Fruit fly (Drosophila melanogaster) whole organism, embryonic: ENCODE data around the gene CG9471.

Experiments used
- Bdp1 ChIP-seq: fragments of 200-800 bp; sonication (Bioruptor generic); optimal IDR thresholded peaks from 3 replicates; lab custom pipeline; 2016; ENCODE audit warnings: missing biosample characterization, missing genetic modification characterization
- Bgb ChIP-seq: fragments of 200-800 bp; sonication (Bioruptor generic); IDR thresholded peaks from 2 replicates; pipeline ENCODE4 v1.3.6; 2022; ENCODE audit warnings: missing biosample characterization, missing genetic modification characterization; ENCODE audit not compliant: partially characterized antibody
- Blimp-1 ChIP-seq: fragments of 200-800 bp; sonication (Bioruptor generic); optimal IDR thresholded peaks from 3 replicates; lab custom pipeline; 2018; ENCODE audit warnings: missing biosample characterization, missing genetic modification characterization, mild to moderate bottlenecking, moderate library complexity, missing genetic modification reagents
- CG10209 ChIP-seq: fragments of 200-800 bp; sonication (Bioruptor generic); optimal IDR thresholded peaks from 3 replicates; lab custom pipeline; 2017; ENCODE audit warnings: missing biosample characterization, mild to moderate bottlenecking, missing genetic modification characterization, missing genetic modification reagents
- CG10267 ChIP-seq: fragments of 200-800 bp; sonication (Bioruptor generic); optimal IDR thresholded peaks from 2 replicates; lab custom pipeline; 2018; ENCODE audit warnings: missing biosample characterization, mild to moderate bottlenecking, missing genetic modification characterization, moderate library complexity
- CG13624 ChIP-seq: fragments of 200-800 bp; sonication (Bioruptor generic); optimal IDR thresholded peaks from 2 replicates; lab custom pipeline; 2016; ENCODE audit warnings: missing biosample characterization, missing genetic modification characterization
- CG13775 ChIP-seq: fragments of 200-800 bp; sonication (Bioruptor generic); optimal IDR thresholded peaks from 3 replicates; lab custom pipeline; 2017; ENCODE audit warnings: missing biosample characterization, mild to moderate bottlenecking, missing genetic modification characterization
- CG15479 ChIP-seq: fragments of 200-800 bp; sonication (Bioruptor generic); optimal IDR thresholded peaks from 3 replicates; lab custom pipeline; 2019; ENCODE audit warnings: missing biosample characterization, mild to moderate bottlenecking, missing genetic modification characterization, moderate library complexity
- CG15696 ChIP-seq: fragments of 200-800 bp; sonication (Bioruptor generic); optimal IDR thresholded peaks from 2 replicates; lab custom pipeline; 2019; ENCODE audit warnings: missing biosample characterization, mild to moderate bottlenecking, missing genetic modification characterization, moderate library complexity
- CG16813 ChIP-seq: fragments of 200-800 bp; sonication (Bioruptor generic); IDR thresholded peaks from 3 replicates; pipeline ENCODE4 v1.3.6; 2022; ENCODE audit warnings: missing biosample characterization, missing genetic modification characterization; ENCODE audit not compliant: partially characterized antibody
- CG16863 ChIP-seq: fragments of 200-800 bp; sonication (Bioruptor generic); optimal IDR thresholded peaks from 3 replicates; lab custom pipeline; 2016; ENCODE audit warnings: missing biosample characterization, missing genetic modification characterization
- CG1792 ChIP-seq: fragments of 200-800 bp; sonication (Bioruptor generic); optimal IDR thresholded peaks from 2 replicates; lab custom pipeline; 2016; ENCODE audit warnings: missing biosample characterization, missing genetic modification characterization
- CG31441 ChIP-seq: fragments of 200-800 bp; sonication (Bioruptor generic); IDR thresholded peaks from 2 replicates; pipeline ENCODE4 v1.3.6; 2022; ENCODE audit warnings: missing biosample characterization, missing genetic modification characterization
- CG32772 ChIP-seq: fragments of 200-800 bp; sonication (Bioruptor generic); IDR thresholded peaks from 2 replicates; pipeline ENCODE4 v1.3.6; 2022; ENCODE audit warnings: missing biosample characterization, missing genetic modification characterization
- CG3407 ChIP-seq: fragments of 200-800 bp; sonication (Bioruptor generic); optimal IDR thresholded peaks from 2 replicates; lab custom pipeline; 2018; ENCODE audit warnings: missing biosample characterization, mild to moderate bottlenecking, missing genetic modification characterization
- CG34376 ChIP-seq: fragments of 200-800 bp; sonication (Bioruptor generic); optimal IDR thresholded peaks from 2 replicates; lab custom pipeline; 2018; ENCODE audit warnings: missing biosample characterization, mild to moderate bottlenecking, missing genetic modification characterization
- CG34422 ChIP-seq: fragments of 200-800 bp; sonication (Bioruptor generic); IDR thresholded peaks from 3 replicates; pipeline ENCODE4 v1.3.6; 2022; ENCODE audit warnings: missing biosample characterization, missing genetic modification characterization
- CG6791 ChIP-seq: fragments of 200-800 bp; sonication (Bioruptor generic); IDR thresholded peaks from 3 replicates; pipeline ENCODE4 v1.3.6; 2022; ENCODE audit warnings: missing biosample characterization, missing genetic modification characterization; ENCODE audit not compliant: partially characterized antibody
- CG7786 ChIP-seq: fragments of 200-800 bp; sonication (Bioruptor generic); optimal IDR thresholded peaks from 2 replicates; lab custom pipeline; 2016; ENCODE audit warnings: missing biosample characterization, missing genetic modification characterization
- CG7963 ChIP-seq: fragments of 200-800 bp; sonication (Bioruptor generic); IDR thresholded peaks from 3 replicates; pipeline ENCODE4 v1.3.6; 2022; ENCODE audit warnings: missing biosample characterization, missing genetic modification characterization; ENCODE audit not compliant: partially characterized antibody
- CG8478 ChIP-seq: fragments of >200 bp; optimal IDR thresholded peaks from 2 replicates; lab custom pipeline; 2018
- CG9797 ChIP-seq: fragments of 200-800 bp; sonication (Bioruptor generic); optimal IDR thresholded peaks from 3 replicates; lab custom pipeline; 2018; ENCODE audit warnings: missing biosample characterization, mild to moderate bottlenecking, missing genetic modification characterization
- CG9932 ChIP-seq: fragments of 200-800 bp; sonication (Bioruptor generic); IDR thresholded peaks from 2 replicates; pipeline ENCODE4 v1.3.6; 2022; ENCODE audit warnings: missing biosample characterization, missing genetic modification characterization
- Dll ChIP-seq: fragments of 200-800 bp; sonication (Bioruptor generic); IDR thresholded peaks from 4 replicates; pipeline ENCODE4 v1.3.6; 2022; ENCODE audit warnings: missing biosample characterization, missing genetic modification characterization; ENCODE audit not compliant: partially characterized antibody
- Eip74EF ChIP-seq, 2 experiments: fragments of 200-800 bp in 1 of 2; fragments of >200 bp in 1 of 2; sonication (Bioruptor generic) in 1 of 2; optimal IDR thresholded peaks; 2 replicates each; lab custom pipeline; 2017 to 2019; ENCODE audit warnings: missing biosample characterization in 2 of 2, missing genetic modification characterization in 2 of 2, mild to moderate bottlenecking in 1 of 2, moderate library complexity in 1 of 2
- Fer3 ChIP-seq: fragments of 200-800 bp; sonication (Bioruptor generic); optimal IDR thresholded peaks from 2 replicates; lab custom pipeline; 2018; ENCODE audit warnings: missing biosample characterization, mild to moderate bottlenecking, missing genetic modification characterization, moderate library complexity
- HmgZ ChIP-seq: fragments of 200-800 bp; sonication (Bioruptor generic); optimal IDR thresholded peaks from 2 replicates; lab custom pipeline; 2018; ENCODE audit warnings: missing biosample characterization, mild to moderate bottlenecking, missing genetic modification characterization
- Hmr ChIP-seq: fragments of 200-800 bp; sonication (Bioruptor generic); optimal IDR thresholded peaks from 3 replicates; lab custom pipeline; 2017; ENCODE audit warnings: mild to moderate bottlenecking, missing biosample characterization, missing genetic modification reagents, missing genetic modification characterization
- Lhr ChIP-seq: fragments of 200-800 bp; sonication (Bioruptor generic); optimal IDR thresholded peaks from 3 replicates; lab custom pipeline; 2017; ENCODE audit warnings: mild to moderate bottlenecking, missing biosample characterization, missing genetic modification reagents, missing genetic modification characterization
- Ptx1 ChIP-seq: fragments of 200-800 bp; sonication (Bioruptor generic); IDR thresholded peaks from 2 replicates; pipeline ENCODE4 v1.3.6; 2022; ENCODE audit warnings: missing biosample characterization, missing genetic modification characterization
- Scr ChIP-seq: fragments of 200-800 bp; sonication (Bioruptor generic); IDR thresholded peaks from 2 replicates; pipeline ENCODE4 v1.3.6; 2022; ENCODE audit warnings: missing biosample characterization, missing genetic modification characterization; ENCODE audit not compliant: partially characterized antibody
- YL-1 ChIP-seq: fragments of 200-800 bp; sonication (Bioruptor generic); optimal IDR thresholded peaks from 3 replicates; lab custom pipeline; 2017; ENCODE audit warnings: missing biosample characterization, mild to moderate bottlenecking, missing genetic modification characterization
- cg ChIP-seq: fragments of 200-800 bp; sonication (Bioruptor generic); optimal IDR thresholded peaks from 3 replicates; lab custom pipeline; 2019; ENCODE audit warnings: missing biosample characterization, mild to moderate bottlenecking, missing genetic modification characterization, moderate library complexity
- danr ChIP-seq: fragments of 200-800 bp; sonication (Bioruptor generic); IDR thresholded peaks from 2 replicates; pipeline ENCODE4 v1.3.6; 2022; ENCODE audit warnings: missing biosample characterization, missing genetic modification characterization
- dimm ChIP-seq: fragments of 200-800 bp; sonication (Bioruptor generic); IDR thresholded peaks from 2 replicates; pipeline ENCODE4 v1.3.6; 2022; ENCODE audit warnings: missing biosample characterization, missing genetic modification characterization
- dpn ChIP-seq, 2 experiments: fragments of 200-800 bp; sonication (Bioruptor generic); optimal IDR thresholded peaks; 3 replicates each; lab custom pipeline; 2016; ENCODE audit warnings: missing biosample characterization in 2 of 2, missing genetic modification characterization in 2 of 2
- hbn ChIP-seq: fragments of 200-800 bp; sonication (Bioruptor generic); IDR thresholded peaks from 2 replicates; pipeline ENCODE4 v1.3.6; 2022; ENCODE audit warnings: missing biosample characterization, missing genetic modification characterization; ENCODE audit not compliant: partially characterized antibody
- hkb ChIP-seq, 2 experiments: fragments of 200-800 bp in 1 of 2; fragments of >200 bp in 1 of 2; sonication (Bioruptor generic) in 1 of 2; IDR thresholded peaks in 1 of 2; optimal IDR thresholded peaks in 1 of 2; 2 replicates each; pipeline versions ENCODE4 v1.3.6 to Lab custom; 2017 to 2022; ENCODE audit warnings: missing biosample characterization in 1 of 2, missing genetic modification characterization in 1 of 2
- nerfin-2 ChIP-seq: fragments of 200-800 bp; sonication (Bioruptor generic); IDR thresholded peaks from 2 replicates; pipeline ENCODE4 v1.3.6; 2022; ENCODE audit warnings: missing biosample characterization, missing genetic modification characterization; ENCODE audit not compliant: partially characterized antibody
- nom ChIP-seq: fragments of 200-800 bp; sonication (Bioruptor generic); optimal IDR thresholded peaks from 2 replicates; lab custom pipeline; 2017; ENCODE audit warnings: missing biosample characterization, missing genetic modification characterization, mild to moderate bottlenecking, moderate library complexity, missing genetic modification reagents
- seq ChIP-seq: fragments of 200-800 bp; sonication (Bioruptor generic); IDR thresholded peaks from 2 replicates; pipeline ENCODE4 v1.3.6; 2022; ENCODE audit warnings: missing biosample characterization, missing genetic modification characterization
- slbo ChIP-seq: fragments of 200-800 bp; sonication (Bioruptor generic); IDR thresholded peaks from 2 replicates; pipeline ENCODE4 v1.3.6; 2022; ENCODE audit warnings: missing biosample characterization, missing genetic modification characterization
- sna ChIP-seq: fragments of 200-800 bp; sonication (Bioruptor generic); IDR thresholded peaks from 2 replicates; pipeline ENCODE4 v1.3.6; 2022; ENCODE audit warnings: missing biosample characterization, missing genetic modification characterization; ENCODE audit not compliant: partially characterized antibody
- trh ChIP-seq: fragments of 200-800 bp; sonication (Bioruptor generic); optimal IDR thresholded peaks from 2 replicates; lab custom pipeline; 2016; ENCODE audit warnings: missing biosample characterization, missing genetic modification characterization
- tx ChIP-seq: fragments of 200-800 bp; sonication (Bioruptor generic); optimal IDR thresholded peaks from 2 replicates; lab custom pipeline; 2016; ENCODE audit warnings: missing biosample characterization, missing genetic modification characterization
- wek ChIP-seq: fragments of 200-800 bp; sonication (Bioruptor generic); optimal IDR thresholded peaks from 3 replicates; lab custom pipeline; 2018; ENCODE audit warnings: missing biosample characterization, mild to moderate bottlenecking, missing genetic modification characterization, moderate library complexity

CG9471 gene

DNA sequence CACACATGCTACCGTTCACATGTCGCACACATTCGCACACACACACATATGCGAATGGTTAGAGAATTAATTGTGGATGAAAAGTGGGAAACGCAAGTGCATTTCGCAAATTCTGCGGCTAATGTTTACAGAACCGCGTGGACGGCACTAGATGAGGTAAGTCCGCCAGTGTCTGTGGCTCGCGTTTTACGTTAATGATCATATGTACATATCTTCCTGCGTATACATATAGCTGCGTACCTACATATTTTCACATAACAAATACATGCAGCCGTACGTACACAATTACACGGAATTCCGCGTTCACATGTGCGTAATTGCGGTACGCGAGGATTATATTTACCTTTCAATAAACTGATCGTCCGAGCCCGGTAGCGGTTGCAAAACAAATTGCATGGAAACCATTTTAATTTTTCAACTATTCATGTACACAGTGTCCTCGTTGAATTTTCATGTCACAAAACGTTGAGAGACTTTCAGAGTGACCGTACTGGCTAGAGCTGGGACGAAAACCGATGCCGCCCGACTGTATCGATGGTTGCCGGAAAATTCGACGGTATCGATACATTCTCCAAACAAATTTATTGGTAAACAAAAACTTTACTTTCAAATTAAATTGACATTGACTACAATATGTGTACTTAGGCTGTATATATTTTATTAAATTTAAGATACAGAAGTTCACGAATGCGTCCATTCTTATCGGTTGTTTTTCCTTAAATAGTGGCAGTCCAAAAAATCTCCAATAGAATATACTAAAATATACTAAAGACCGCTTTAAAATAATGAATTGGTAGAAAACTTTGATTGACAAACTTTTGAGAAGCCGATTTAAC is 46.0 kb downstream of the CG9471 start, which contains the start of gene hyd (continued):
- TF ChIP-seq Lhr = peak; percentile 54
- TF ChIP-seq nerfin-2 (GFP tag; lab: Robert Waterston, UW) = peak; percentile 61; the same call in 1 of the 2 replicates
- no peak for TF ChIP-seq Bdp1 (GFP tag; lab: Kevin White, UChicago)
- TF ChIP-seq seq (GFP tag; lab: Robert Waterston, UW) = no peak
- no peak for TF ChIP-seq dimm (GFP tag; lab: Robert Waterston, UW)
- TF ChIP-seq HmgZ (tag; lab: Kevin White, UChicago) = peak; percentile 28
- TF ChIP-seq CG8478 (lab: Kevin White, UChicago) = peak; percentile 84
- TF ChIP-seq Bgb (GFP tag; lab: Robert Waterston, UW) = peak; percentile 85
- peak; percentile 87 for TF ChIP-seq CG16813
- TF ChIP-seq CG7963 (GFP tag; lab: Robert Waterston, UW) = peak; percentile 64; the same call in 2 of the 3 replicates
- no peak for TF ChIP-seq CG31441 (GFP tag; lab: Robert Waterston, UW)
- no peak for TF ChIP-seq nom
- TF ChIP-seq Fer3 (tag; lab: Kevin White, UChicago) = no peak
- TF ChIP-seq wek = no peak
- peak; percentile 76 for TF ChIP-seq YL-1 (GFP tag; lab: Kevin White, UChicago)
- TF ChIP-seq sna (GFP tag; lab: Robert Waterston, UW) = peak; percentile 83
- TF ChIP-seq Dll = peak; percentile 92
- peak; percentile 43 for TF ChIP-seq CG34376 (GFP tag; lab: Kevin White, UChicago)
- TF ChIP-seq CG16863 = peak; percentile 24
- TF ChIP-seq Blimp-1 (GFP tag; lab: Kevin White, UChicago) = no peak
- TF ChIP-seq CG15479 = peak; percentile 56
- TF ChIP-seq danr = no peak
- no peak for TF ChIP-seq CG15696
- TF ChIP-seq CG13775 = no peak
- TF ChIP-seq CG10209 = no peak
- TF ChIP-seq trh (GFP tag; lab: Kevin White, UChicago) = no peak
- peak; percentile 43 for TF ChIP-seq CG10267 (tag; lab: Kevin White, UChicago)
- peak; percentile 88 for TF ChIP-seq Scr
- TF ChIP-seq Ptx1 = no peak
- TF ChIP-seq CG34422 (GFP tag; lab: Robert Waterston, UW) = peak; percentile 71; the same call in 1 of the 3 replicates
- TF ChIP-seq hbn (GFP tag; lab: Robert Waterston, UW) = peak; percentile 73
- TF ChIP-seq CG9797 (GFP tag; lab: Kevin White, UChicago) = peak; percentile 88
- TF ChIP-seq CG1792 (GFP tag; lab: Kevin White, UChicago) = peak; percentile 36
- no peak for TF ChIP-seq CG32772 (GFP tag; lab: Robert Waterston, UW)
- no peak for TF ChIP-seq CG3407
- no peak for TF ChIP-seq tx (GFP tag; lab: Kevin White, UChicago)
- peak; percentile 98 for TF ChIP-seq cg
- no peak; the same call in 1 of the 2 replicates for TF ChIP-seq slbo (GFP tag; lab: Robert Waterston, UW)
- TF ChIP-seq CG6791 (GFP tag; lab: Robert Waterston, UW) = peak; percentile 88
- TF ChIP-seq dpn (GFP tag; optimal IDR thresholded peaks at IDR 0.05; lab: Kevin White, UChicago) = no peak
- no peak for TF ChIP-seq hkb (optimal IDR thresholded peaks at IDR 0.05; lab: Kevin White, UChicago)
- peak; percentile 6; the same call in 1 of the 2 replicates for TF ChIP-seq hkb (GFP tag; IDR thresholded peaks at IDR 0.05; lab: Robert Waterston, UW)
- TF ChIP-seq Eip74EF (GFP tag; optimal IDR thresholded peaks at IDR 0.05; lab: Kevin White, UChicago) = no peak
- no peak for TF ChIP-seq Hmr
- TF ChIP-seq CG13624 (GFP tag; lab: Kevin White, UChicago) = peak; percentile 19
- no peak for TF ChIP-seq CG7786 (GFP tag; lab: Kevin White, UChicago)
- peak; percentile 45 for TF ChIP-seq CG9932 (GFP tag; lab: Robert Waterston, UW)
